Fruit fly (Drosophila melanogaster) whole organism, wandering third instar larva: Measurements from ENCODE around the gene eEF1alpha2.
A peak's percentile ranks its signal among the peaks of the same experiment; 100 is the strongest.

Source experiments
- Abd-B ChIP-seq: fragments of >200 bp; optimal IDR thresholded peaks from 2 replicates; lab custom pipeline; 2017; ENCODE audit warnings: missing biosample characterization, missing genetic modification characterization
- CG32264 ChIP-seq: fragments of 200-800 bp; sonication (Bioruptor generic); optimal IDR thresholded peaks from 2 replicates; lab custom pipeline; 2016; ENCODE audit warnings: missing biosample characterization, missing genetic modification characterization
- CG9705 ChIP-seq: fragments of 200-800 bp; sonication (Bioruptor generic); optimal IDR thresholded peaks from 2 replicates; lab custom pipeline; 2018; ENCODE audit warnings: missing biosample characterization, mild to moderate bottlenecking, missing genetic modification characterization
- CrebA ChIP-seq: fragments of 200-800 bp; sonication (Bioruptor generic); optimal IDR thresholded peaks from 2 replicates; lab custom pipeline; 2016; ENCODE audit warnings: missing biosample characterization, mild to moderate bottlenecking, missing genetic modification characterization, borderline replicate concordance
- Dfd ChIP-seq: fragments of >200 bp; optimal IDR thresholded peaks from 2 replicates; lab custom pipeline; 2017; ENCODE audit warnings: missing biosample characterization, missing genetic modification characterization
- Dif ChIP-seq: fragments of 200-275, 200-300 bp; sonication (Bioruptor generic); optimal IDR thresholded peaks from 2 replicates; lab custom pipeline; 2018; ENCODE audit warnings: missing biosample characterization, missing genetic modification characterization; ENCODE audit not compliant: partially characterized antibody
- GATAd ChIP-seq: sonication (Bioruptor generic); optimal IDR thresholded peaks from 2 replicates; lab custom pipeline; 2016; ENCODE audit warnings: missing biosample characterization, missing genetic modification characterization
- HLH106 ChIP-seq: fragments of 200-800 bp; optimal IDR thresholded peaks from 3 replicates; lab custom pipeline; 2019; ENCODE audit warnings: missing biosample characterization, mild to moderate bottlenecking, missing genetic modification characterization, moderate library complexity
- Hnf4 ChIP-seq: fragments of 200-800 bp; sonication (Bioruptor generic); optimal IDR thresholded peaks from 2 replicates; lab custom pipeline; 2016; ENCODE audit warnings: missing biosample characterization, mild to moderate bottlenecking, missing genetic modification characterization
- Hr78 ChIP-seq: fragments of >200 bp; optimal IDR thresholded peaks from 2 replicates; lab custom pipeline; 2017; ENCODE audit warnings: missing biosample characterization, missing genetic modification characterization
- Hr83 ChIP-seq: fragments of 200-300 bp; sonication (Bioruptor generic); optimal IDR thresholded peaks from 2 replicates; lab custom pipeline; 2016; ENCODE audit warnings: missing biosample characterization, mild to moderate bottlenecking, missing genetic modification characterization, moderate library complexity; ENCODE audit not compliant: poor library complexity, severe bottlenecking
- Jra ChIP-seq: sonication (Bioruptor generic); optimal IDR thresholded peaks from 2 replicates; lab custom pipeline; 2016; ENCODE audit warnings: missing biosample characterization, missing genetic modification characterization
- Mio ChIP-seq: sonication (Bioruptor generic); optimal IDR thresholded peaks from 2 replicates; lab custom pipeline; 2016; ENCODE audit warnings: missing biosample characterization, missing genetic modification characterization
- Myc ChIP-seq: fragments of >200 bp; optimal IDR thresholded peaks from 2 replicates; lab custom pipeline; 2017
- N ChIP-seq: fragments of >200 bp; optimal IDR thresholded peaks from 2 replicates; lab custom pipeline; 2018; ENCODE audit warnings: missing biosample characterization, missing external identifiers, missing genetic modification characterization
- OdsH ChIP-seq: fragments of 200-800 bp; sonication (Bioruptor generic); optimal IDR thresholded peaks from 2 replicates; lab custom pipeline; 2016; ENCODE audit warnings: missing biosample characterization, mild to moderate bottlenecking, missing genetic modification characterization
- Rel ChIP-seq, 2 experiments: fragments of 200-800 bp; sonication (Bioruptor generic) in 1 of 2; optimal IDR thresholded peaks; 2 replicates in 1 of 2; 3 replicates in 1 of 2; lab custom pipeline; 2016 to 2019; ENCODE audit warnings: mild to moderate bottlenecking in 2 of 2, missing biosample characterization in 2 of 2, missing genetic modification characterization in 2 of 2, moderate library complexity in 1 of 2
- Sp1 ChIP-seq: fragments of 200-800 bp; sonication (Bioruptor generic); optimal IDR thresholded peaks from 3 replicates; lab custom pipeline; 2019; ENCODE audit warnings: missing biosample characterization, mild to moderate bottlenecking, missing genetic modification characterization, moderate library complexity
- Vsx2 ChIP-seq: fragments of 200-300, 225-300 bp; sonication (Bioruptor generic); optimal IDR thresholded peaks from 2 replicates; lab custom pipeline; 2018; ENCODE audit warnings: missing biosample characterization, missing genetic modification characterization; ENCODE audit not compliant: partially characterized antibody
- br ChIP-seq: fragments of 200-800 bp; sonication (Bioruptor generic); optimal IDR thresholded peaks from 2 replicates; lab custom pipeline; 2016; ENCODE audit warnings: missing biosample characterization, missing genetic modification characterization
- brk ChIP-seq: fragments of 200-800 bp; sonication (Bioruptor generic); optimal IDR thresholded peaks from 2 replicates; lab custom pipeline; 2016; ENCODE audit warnings: missing biosample characterization, mild to moderate bottlenecking, missing genetic modification characterization
- dl ChIP-seq, 2 experiments: fragments of 175-275, 200-275 bp in 1 of 2; fragments of 200-275 bp in 1 of 2; sonication (Bioruptor generic); optimal IDR thresholded peaks; lab custom pipeline; 2018; ENCODE audit warnings: mild to moderate bottlenecking in 2 of 2, missing biosample characterization in 2 of 2, missing genetic modification characterization in 2 of 2, moderate library complexity in 2 of 2; ENCODE audit not compliant: partially characterized antibody in 2 of 2, insufficient read depth in 1 of 2
- dmrt93B ChIP-seq: fragments of 200-800 bp; sonication (Bioruptor generic); optimal IDR thresholded peaks from 2 replicates; lab custom pipeline; 2018; ENCODE audit warnings: missing biosample characterization, mild to moderate bottlenecking, missing genetic modification characterization
- dsf ChIP-seq: sonication (Bioruptor generic); optimal IDR thresholded peaks from 2 replicates; lab custom pipeline; 2016; ENCODE audit warnings: missing biosample characterization, missing genetic modification characterization, borderline replicate concordance
- ey ChIP-seq: fragments of 200-800 bp; sonication (Bioruptor generic); optimal IDR thresholded peaks from 2 replicates; lab custom pipeline; 2016; ENCODE audit warnings: missing biosample characterization, missing genetic modification characterization
- foxo ChIP-seq, 2 experiments: fragments of 200-800 bp; sonication (Bioruptor generic); optimal IDR thresholded peaks; 2 replicates in 1 of 2; 3 replicates in 1 of 2; lab custom pipeline; 2016 to 2017; ENCODE audit warnings: missing biosample characterization in 2 of 2, missing genetic modification characterization in 2 of 2
- fru ChIP-seq: fragments of 200-800 bp; sonication (Bioruptor generic); optimal IDR thresholded peaks from 3 replicates; lab custom pipeline; 2016; ENCODE audit warnings: missing biosample characterization, mild to moderate bottlenecking, missing genetic modification characterization
- h ChIP-seq: fragments of 200-800 bp; sonication (Bioruptor generic); optimal IDR thresholded peaks from 3 replicates; lab custom pipeline; 2016; ENCODE audit warnings: missing biosample characterization, mild to moderate bottlenecking, missing genetic modification characterization
- jim ChIP-seq: fragments of 175-275, 200-325 bp; sonication (Bioruptor generic); optimal IDR thresholded peaks from 2 replicates; lab custom pipeline; 2016; ENCODE audit warnings: missing biosample characterization, mild to moderate bottlenecking, missing genetic modification characterization
- lola ChIP-seq: fragments of >200 bp; optimal IDR thresholded peaks from 2 replicates; lab custom pipeline; 2017; ENCODE audit warnings: missing biosample characterization, missing genetic modification characterization
- pan ChIP-seq: fragments of >200 bp; optimal IDR thresholded peaks from 2 replicates; lab custom pipeline; 2017
- psq ChIP-seq: fragments of 200-800 bp; sonication (Bioruptor generic); optimal IDR thresholded peaks from 3 replicates; lab custom pipeline; 2017; ENCODE audit warnings: missing biosample characterization, mild to moderate bottlenecking, missing genetic modification characterization, moderate library complexity
- rgr ChIP-seq: fragments of 200-800 bp; sonication (Bioruptor generic); optimal IDR thresholded peaks from 3 replicates; lab custom pipeline; 2016; ENCODE audit warnings: missing biosample characterization, mild to moderate bottlenecking, missing genetic modification characterization
- sage ChIP-seq: fragments of 200-800 bp; sonication (Bioruptor generic); optimal IDR thresholded peaks from 2 replicates; lab custom pipeline; 2016; ENCODE audit warnings: missing biosample characterization, mild to moderate bottlenecking, missing genetic modification characterization
- sv ChIP-seq: fragments of 200-800 bp; sonication (Bioruptor generic); optimal IDR thresholded peaks from 3 replicates; lab custom pipeline; 2016; ENCODE audit warnings: missing biosample characterization, missing genetic modification characterization
- tai ChIP-seq: sonication (Bioruptor generic); optimal IDR thresholded peaks from 2 replicates; lab custom pipeline; 2016; ENCODE audit warnings: missing biosample characterization, missing genetic modification characterization
- usp ChIP-seq: fragments of >200 bp; optimal IDR thresholded peaks from 2 replicates; lab custom pipeline; 2017; ENCODE audit warnings: missing biosample characterization, missing genetic modification characterization
- woc ChIP-seq: sonication (Bioruptor generic); optimal IDR thresholded peaks from 2 replicates; lab custom pipeline; 2016; ENCODE audit warnings: missing biosample characterization, mild to moderate bottlenecking, missing genetic modification characterization

The eEF1alpha2 gene

DNA sequence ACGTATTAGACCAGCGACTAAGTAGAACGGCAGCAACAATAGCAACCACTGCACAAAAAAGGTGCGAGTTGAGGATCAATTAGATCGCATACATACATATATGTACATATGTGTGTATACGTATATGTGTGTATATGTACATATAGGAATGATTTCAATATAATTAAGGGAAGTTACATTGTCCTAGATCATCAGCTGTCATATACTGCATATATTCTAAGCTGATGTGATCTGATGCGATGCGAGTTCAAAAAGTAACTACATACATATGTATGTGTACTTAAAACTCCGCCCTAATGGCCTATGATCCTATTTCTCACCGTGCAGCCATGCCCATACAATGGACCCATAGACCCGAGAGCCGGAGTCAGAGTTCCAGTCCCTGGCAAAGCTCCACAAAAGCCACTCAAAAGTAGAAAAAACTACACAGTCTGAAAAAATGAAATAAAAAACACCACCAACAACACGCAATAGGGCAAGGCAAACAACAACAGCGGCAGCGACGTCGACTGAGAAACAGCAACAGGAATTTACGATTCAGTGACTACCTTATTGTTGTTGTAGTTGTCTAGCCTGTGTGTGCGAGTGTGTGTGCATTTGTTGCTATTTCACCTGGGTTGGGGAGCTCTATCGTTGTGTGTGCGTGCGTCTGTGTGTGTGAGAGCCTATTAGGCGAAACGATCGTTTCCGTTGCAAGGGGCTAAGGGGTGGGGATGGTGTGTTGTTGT, 14.9 kb upstream of the eEF1alpha2 start:
- TF ChIP-seq Myc (lab: Kevin White, UChicago) = no peak
- TF ChIP-seq Jra (GFP tag; lab: Kevin White, UChicago) = no peak
- peak; percentile 50 for TF ChIP-seq Dfd
- TF ChIP-seq, all 38 proteins: peak for 1

DNA sequence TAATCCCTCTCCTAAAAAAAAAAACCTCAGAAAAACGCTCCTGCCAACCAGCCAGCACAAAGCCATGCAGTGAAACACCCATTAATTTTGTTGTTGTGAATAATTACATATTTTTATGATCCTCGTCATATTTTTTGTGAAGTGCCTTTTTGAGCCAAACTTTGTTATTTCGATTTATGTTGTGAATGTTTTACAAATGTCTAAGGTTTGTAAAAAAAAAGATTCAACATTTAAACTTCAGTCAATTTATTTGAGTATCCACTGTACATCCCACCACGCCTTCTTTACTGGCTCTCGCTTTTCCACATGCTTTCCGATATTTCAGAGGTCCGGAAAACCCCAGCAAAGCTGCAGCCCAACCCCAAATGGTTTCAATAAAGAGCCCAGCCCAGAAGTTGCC, 14.1 kb upstream of the eEF1alpha2 start:
- no peak for TF ChIP-seq Mio (GFP tag; lab: Kevin White, UChicago)
- TF ChIP-seq br (GFP tag; lab: Kevin White, UChicago) = no peak
- no peak for TF ChIP-seq sv
- no peak for TF ChIP-seq Dfd
- no peak for TF ChIP-seq Hr78 (GFP tag; lab: Kevin White, UChicago)
- TF ChIP-seq Jra (GFP tag; lab: Kevin White, UChicago) = no peak
- no peak for TF ChIP-seq HLH106 (tag; lab: Kevin White, UChicago)
- no peak for TF ChIP-seq Hr83 (GFP tag; lab: Kevin White, UChicago)
- TF ChIP-seq, all 38 proteins: peak for 0

DNA sequence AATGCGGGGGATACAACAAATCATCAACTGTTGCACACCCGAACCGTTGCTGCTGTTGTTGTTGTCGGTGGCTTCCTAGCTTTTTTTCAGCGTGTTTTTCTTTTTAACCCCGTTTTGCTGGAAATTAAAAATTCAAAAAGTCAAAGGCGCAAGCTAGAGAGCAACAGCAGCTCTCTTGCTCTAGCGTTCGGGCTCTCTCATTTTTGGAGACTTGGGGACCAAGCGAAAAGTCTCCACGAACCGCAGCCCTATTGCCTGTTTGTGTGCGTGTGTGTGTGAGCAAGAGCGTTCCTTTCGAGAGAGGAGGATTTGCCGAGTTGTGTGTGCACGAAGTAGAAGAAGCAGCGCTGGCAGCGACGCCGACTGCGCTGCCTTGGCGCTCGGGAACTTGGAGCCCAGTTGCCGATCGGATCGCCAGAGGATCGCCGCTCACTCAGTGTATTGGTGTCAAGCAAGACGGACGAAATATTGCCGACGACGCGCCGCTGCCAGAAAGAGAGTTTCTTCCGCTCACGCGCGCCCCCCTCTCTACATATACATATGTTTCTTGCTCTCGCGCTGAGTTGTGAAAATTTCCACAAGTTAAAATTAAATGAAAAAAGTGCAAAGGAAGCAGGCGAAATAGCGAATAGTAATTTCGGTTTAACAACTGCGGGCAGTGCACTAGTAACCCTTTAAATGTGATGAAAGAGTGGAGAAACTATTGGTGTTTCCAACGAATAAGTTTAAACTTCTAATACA, 13.5 kb upstream of the eEF1alpha2 start:
- TF ChIP-seq OdsH (GFP tag; lab: Kevin White, UChicago) (no peak), sv (no peak), Hnf4 (no peak), fru (GFP tag; lab: Kevin White, UChicago) (peak; percentile 34), Dfd (no peak), br (GFP tag; lab: Kevin White, UChicago) (peak; percentile 16), Abd-B (GFP tag; lab: Kevin White, UChicago) (no peak), Vsx2 (no peak), brk (no peak), foxo (GFP tag; optimal IDR thresholded peaks at IDR 0.05; lab: Kevin White, UChicago) (peak in 1 of 2 experiments; percentile 24), pan (lab: Kevin White, UChicago) (no peak), jim (GFP tag; lab: Kevin White, UChicago) (peak; percentile 16), Jra (GFP tag; lab: Kevin White, UChicago) (no peak), psq (GFP tag; lab: Kevin White, UChicago) (no peak), tai (GFP tag; lab: Kevin White, UChicago) (no peak), lola (GFP tag; lab: Kevin White, UChicago) (no peak), rgr (GFP tag; lab: Kevin White, UChicago) (peak; percentile 31), Myc (lab: Kevin White, UChicago) (no peak), dmrt93B (GFP tag; lab: Kevin White, UChicago) (no peak), CG9705 (no peak), N (GFP tag; lab: Kevin White, UChicago) (no peak), dsf (GFP tag; lab: Kevin White, UChicago) (no peak), GATAd (no peak), Hr78 (GFP tag; lab: Kevin White, UChicago) (no peak), Sp1 (GFP tag; lab: Kevin White, UChicago) (peak; percentile 23), h (GFP tag; lab: Kevin White, UChicago) (peak; percentile 26), Rel (GFP tag; optimal IDR thresholded peaks at IDR 0.05; lab: Kevin White, UChicago) (no peak), Rel (tag; optimal IDR thresholded peaks at IDR 0.05; lab: Kevin White, UChicago) (peak; percentile 36), Mio (GFP tag; lab: Kevin White, UChicago) (no peak), usp (no peak), HLH106 (tag; lab: Kevin White, UChicago) (no peak), CG32264 (no peak), Hr83 (GFP tag; lab: Kevin White, UChicago) (no peak), dl (GFP tag; optimal IDR thresholded peaks at IDR 0.05; lab: Kevin White, UChicago; ENCODE audit: insufficient read depth in 1 of 2, partially characterized antibody in 2 of 2) (peak in 1 of 2 experiments; percentile 42), CrebA (GFP tag; lab: Kevin White, UChicago) (peak; percentile 60), ey (GFP tag; lab: Kevin White, UChicago) (peak; percentile 12), sage (GFP tag; lab: Kevin White, UChicago) (no peak), woc (GFP tag; lab: Kevin White, UChicago) (peak; percentile 13), Dif (GFP tag; lab: Kevin White, UChicago) (peak; percentile 65)
